Fruit fly (Drosophila melanogaster) Kc167 (cell line): ENCODE measurements around the gene Ndae1.

Experiments used
- h ChIP-seq: fragments of >200 bp; optimal IDR thresholded peaks from 3 replicates; lab custom pipeline; 2018; ENCODE audit warnings: missing external identifiers
- insv ChIP-seq: fragments of >200 bp; optimal IDR thresholded peaks from 3 replicates; lab custom pipeline; 2018; ENCODE audit warnings: missing external identifiers

dm6 chr2L:7240311-7240710 is 8.8 kb downstream of the Ndae1 start:
- TF ChIP-seq insv (lab: Kevin White, UChicago) (no peak), h (lab: Kevin White, UChicago) (no peak)
